Fruit fly (Drosophila melanogaster) whole organism, wandering third instar larva: Measurements from ENCODE around the gene Nsun5.

ENCODE experiments used
- pan ChIP-seq: fragments of >200 bp; optimal IDR thresholded peaks from 2 replicates; lab custom pipeline; 2017
- usp ChIP-seq: fragments of >200 bp; optimal IDR thresholded peaks from 2 replicates; lab custom pipeline; 2017; ENCODE audit warnings: missing biosample characterization, missing genetic modification characterization

- TF ChIP-seq pan (lab: Kevin White, UChicago), result no peak
- no peak for TF ChIP-seq usp (GFP tag; lab: Kevin White, UChicago)
These were observed 27.1 kb downstream of the Nsun5 start, which contains the start of gene Cyp12a4 for dm6 chr3R:19134957-19135356.
